Worm (Caenorhabditis elegans) whole organism, young adult: Measurements from ENCODE around the gene srw-62.

Experiments
- B0336.3 ChIP-seq: fragments of 200-800 bp; sonication (Bioruptor generic); IDR thresholded peaks from 2 replicates; pipeline ENCODE4 v1.3.6; 2022; ENCODE audit warnings: missing genetic modification characterization, missing compliant biosample characterization
- C17E4.6 ChIP-seq: fragments of 200-800 bp; sonication (Bioruptor generic); IDR thresholded peaks from 2 replicates; pipeline ENCODE4 v1.3.6; 2022; ENCODE audit warnings: missing genetic modification reagents, missing genetic modification characterization, missing compliant biosample characterization
- F10E7.11 ChIP-seq: sonication (generic microtip); optimal IDR thresholded peaks from 2 replicates; lab custom pipeline; 2017; ENCODE audit warnings: mild to moderate bottlenecking, missing genetic modification characterization, moderate library complexity, missing compliant biosample characterization
- F37B4.10 ChIP-seq: fragments of 200-800 bp; sonication (Bioruptor generic); IDR thresholded peaks from 2 replicates; pipeline ENCODE4 v1.3.6; 2022; ENCODE audit warnings: missing genetic modification characterization, missing compliant biosample characterization
- F39B2.1 ChIP-seq: fragments of 200-800 bp; sonication (Bioruptor generic); IDR thresholded peaks from 2 replicates; pipeline ENCODE4 v1.3.6; 2022; ENCODE audit warnings: missing genetic modification reagents, missing genetic modification characterization, missing compliant biosample characterization
- F57A8.1 ChIP-seq: fragments of 200-800 bp; sonication (Bioruptor generic); optimal IDR thresholded peaks from 2 replicates; lab custom pipeline; 2018; ENCODE audit warnings: mild to moderate bottlenecking, missing genetic modification characterization, moderate library complexity, missing compliant biosample characterization
- K12H6.12 ChIP-seq: fragments of 200-800 bp; sonication (Bioruptor generic); optimal IDR thresholded peaks from 2 replicates; lab custom pipeline; 2018; ENCODE audit warnings: mild to moderate bottlenecking, missing genetic modification characterization, missing compliant biosample characterization
- Y53F4B.3 ChIP-seq: fragments of 200-800 bp; sonication (Bioruptor generic); IDR thresholded peaks from 2 replicates; pipeline ENCODE4 v1.3.6; 2022; ENCODE audit warnings: missing genetic modification reagents, missing genetic modification characterization, missing compliant biosample characterization
- Y67H2A.10 ChIP-seq: fragments of 200-800 bp; sonication (Bioruptor generic); conservative IDR thresholded peaks from 2 replicates; pipeline ENCODE4 v1.3.6; 2022; ENCODE audit warnings: missing genetic modification reagents, missing genetic modification characterization, missing compliant biosample characterization
- Y95B8A.8 ChIP-seq: fragments of 200-800 bp; sonication (Bioruptor generic); IDR thresholded peaks from 2 replicates; pipeline ENCODE4 v1.3.6; 2022; ENCODE audit warnings: missing genetic modification reagents, missing genetic modification characterization, missing compliant biosample characterization
- ama-1 ChIP-seq, 3 experiments: fragments of 150-350 bp in 1 of 3; sonication (generic microtip) in 2 of 3; optimal IDR thresholded peaks; 2 replicates each; lab custom pipeline; 2014 to 2018; ENCODE audit warnings: missing biosample characterization in 2 of 3, missing genetic modification characterization in 2 of 3, missing genetic modification reagents in 2 of 3
- aptf-2 ChIP-seq: fragments of 200-800 bp; sonication (Bioruptor generic); conservative IDR thresholded peaks from 2 replicates; pipeline ENCODE4 v1.3.6; 2022; ENCODE audit warnings: missing genetic modification reagents, missing genetic modification characterization, missing compliant biosample characterization
- attf-6 ChIP-seq: fragments of 200-800 bp; sonication (Bioruptor generic); IDR thresholded peaks from 2 replicates; pipeline ENCODE4 v1.3.6; 2022; ENCODE audit warnings: missing genetic modification reagents, missing genetic modification characterization, missing compliant biosample characterization
- cebp-2 ChIP-seq: fragments of 200-800 bp; sonication (Bioruptor generic); IDR thresholded peaks from 2 replicates; pipeline ENCODE4 v1.3.6; 2022; ENCODE audit warnings: missing genetic modification characterization, missing compliant biosample characterization
- ceh-100 ChIP-seq: fragments of 200-800 bp; sonication (Bioruptor generic); IDR thresholded peaks from 2 replicates; pipeline ENCODE4 v1.3.6; 2022; ENCODE audit warnings: missing genetic modification reagents, missing genetic modification characterization, missing compliant biosample characterization
- ceh-40 ChIP-seq: fragments of 200-800 bp; sonication (Bioruptor generic); IDR thresholded peaks from 2 replicates; pipeline ENCODE4 v1.3.6; 2022; ENCODE audit warnings: missing genetic modification characterization, missing compliant biosample characterization
- ceh-79 ChIP-seq: sonication (generic microtip); optimal IDR thresholded peaks from 2 replicates; lab custom pipeline; 2017; ENCODE audit warnings: mild to moderate bottlenecking, missing genetic modification characterization, missing compliant biosample characterization
- egrh-3 ChIP-seq: fragments of 200-800 bp; sonication (Bioruptor generic); IDR thresholded peaks from 2 replicates; pipeline ENCODE4 v1.3.6; 2022; ENCODE audit warnings: missing genetic modification reagents, missing genetic modification characterization, missing compliant biosample characterization
- ets-4 ChIP-seq: fragments of 200-800 bp; sonication (Bioruptor generic); optimal IDR thresholded peaks from 2 replicates; lab custom pipeline; 2018; ENCODE audit warnings: mild to moderate bottlenecking, missing genetic modification characterization, missing compliant biosample characterization
- fkh-3 ChIP-seq: sonication (generic microtip); optimal IDR thresholded peaks from 2 replicates; lab custom pipeline; 2016; ENCODE audit warnings: mild to moderate bottlenecking, missing genetic modification characterization, missing compliant biosample characterization
- hrde-1 ChIP-seq: sonication (generic microtip); optimal IDR thresholded peaks from 2 replicates; lab custom pipeline; 2016; ENCODE audit warnings: missing genetic modification characterization, mild to moderate bottlenecking, missing compliant biosample characterization, moderate library complexity, missing genotype, missing genetic modification reagents, borderline replicate concordance
- let-526 ChIP-seq: fragments of 200-800 bp; sonication (Bioruptor generic); IDR thresholded peaks from 2 replicates; pipeline ENCODE4 v1.3.6; 2022; ENCODE audit warnings: missing genetic modification reagents, missing genetic modification characterization, missing compliant biosample characterization
- lin-40 ChIP-seq: sonication (generic microtip); optimal IDR thresholded peaks from 2 replicates; lab custom pipeline; 2016; ENCODE audit warnings: missing genetic modification characterization, mild to moderate bottlenecking, missing compliant biosample characterization, missing genotype, missing genetic modification reagents
- nhr-90 ChIP-seq: sonication (generic microtip); optimal IDR thresholded peaks from 2 replicates; lab custom pipeline; 2016; ENCODE audit warnings: missing genotype, mild to moderate bottlenecking, missing genetic modification characterization, missing compliant biosample characterization
- pbrm-1 ChIP-seq: fragments of 200-800 bp; sonication (Bioruptor generic); IDR thresholded peaks from 2 replicates; pipeline ENCODE4 v1.3.6; 2022; ENCODE audit warnings: missing genetic modification reagents, missing genetic modification characterization, missing compliant biosample characterization
- repo-1 ChIP-seq: sonication (generic microtip); optimal IDR thresholded peaks from 2 replicates; lab custom pipeline; 2017; ENCODE audit warnings: mild to moderate bottlenecking, missing genetic modification characterization, missing compliant biosample characterization
- rpc-1 ChIP-seq, 2 experiments: fragments of 150-350 bp in 1 of 2; sonication (generic microtip) in 1 of 2; optimal IDR thresholded peaks; 2 replicates each; lab custom pipeline; 2014 to 2018; ENCODE audit warnings: missing biosample characterization in 1 of 2, missing genetic modification characterization in 1 of 2, missing genetic modification reagents in 1 of 2, missing genotype in 1 of 2
- sdz-38 ChIP-seq: sonication (generic microtip); optimal IDR thresholded peaks from 2 replicates; lab custom pipeline; 2016; ENCODE audit warnings: missing genotype, missing genetic modification characterization, missing compliant biosample characterization
- snpc-1.3 ChIP-seq: sonication (generic microtip); optimal IDR thresholded peaks from 2 replicates; lab custom pipeline; 2017; ENCODE audit warnings: missing genetic modification characterization, mild to moderate bottlenecking, missing compliant biosample characterization, antibody characterized with exemption, moderate library complexity, missing genotype, missing genetic modification reagents; ENCODE audit not compliant: insufficient read depth
- snpc-3.4 ChIP-seq: sonication (generic microtip); optimal IDR thresholded peaks from 2 replicates; lab custom pipeline; 2017; ENCODE audit warnings: missing genetic modification characterization, mild to moderate bottlenecking, missing compliant biosample characterization, antibody characterized with exemption, moderate library complexity, missing genotype, missing genetic modification reagents
- tbx-9 ChIP-seq: sonication (generic microtip); optimal IDR thresholded peaks from 2 replicates; lab custom pipeline; 2016; ENCODE audit warnings: borderline replicate concordance, missing genetic modification characterization, inconsistent platforms, missing compliant biosample characterization
- unc-130 ChIP-seq: sonication (generic microtip); optimal IDR thresholded peaks from 2 replicates; lab custom pipeline; 2016; ENCODE audit warnings: missing genetic modification reagents, missing genetic modification characterization, missing compliant biosample characterization
- unc-62 ChIP-seq: fragments of 150-350 bp; optimal IDR thresholded peaks from 2 replicates; lab custom pipeline; 2014; ENCODE audit warnings: missing biosample characterization, missing genetic modification reagents, missing genetic modification characterization
- zfh-2 ChIP-seq: fragments of 200-800 bp; sonication (Bioruptor generic); conservative IDR thresholded peaks from 2 replicates; pipeline ENCODE4 v1.3.6; 2022; ENCODE audit warnings: missing genetic modification reagents, missing genetic modification characterization, missing compliant biosample characterization
- zim-3 ChIP-seq: sonication (generic microtip); optimal IDR thresholded peaks from 2 replicates; lab custom pipeline; 2017; ENCODE audit warnings: mild to moderate bottlenecking, missing genetic modification characterization, moderate library complexity, missing compliant biosample characterization
- ztf-28 ChIP-seq: fragments of 200-800 bp; sonication (Bioruptor generic); IDR thresholded peaks from 2 replicates; pipeline ENCODE4 v1.3.6; 2022; ENCODE audit warnings: missing genetic modification reagents, missing genetic modification characterization, missing compliant biosample characterization
- ztf-3 ChIP-seq: fragments of 200-800 bp; sonication (Bioruptor generic); optimal IDR thresholded peaks from 2 replicates; lab custom pipeline; 2018; ENCODE audit warnings: mild to moderate bottlenecking, missing genetic modification characterization, missing compliant biosample characterization

Gene srw-62

DNA sequence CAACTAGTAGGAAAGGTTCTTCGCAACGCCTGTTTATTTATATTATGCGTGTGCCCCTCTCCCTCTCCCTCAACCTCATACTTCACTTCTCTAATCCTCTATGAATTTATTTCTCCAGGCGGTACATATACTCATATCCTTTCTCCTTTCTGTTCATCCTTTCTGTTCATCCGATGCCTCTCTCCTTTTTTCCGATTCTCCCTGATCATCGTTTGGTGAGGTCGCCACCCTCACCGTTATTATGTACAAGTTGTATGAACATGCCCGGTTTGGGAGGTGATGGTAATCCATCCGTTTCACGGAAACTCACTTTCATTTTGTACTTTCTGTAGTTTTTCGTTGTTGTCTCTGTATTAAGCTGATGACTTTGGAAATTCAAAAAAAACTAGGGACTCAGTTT is 14.5 kb downstream of the srw-62 start:
- no peak for TF ChIP-seq fkh-3 (tag; lab: Kevin White, UChicago)
- no peak for TF ChIP-seq F39B2.1 (GFP tag; lab: Robert Waterston, UW)
- no peak for TF ChIP-seq unc-130 (GFP tag; lab: Kevin White, UChicago)
- TF ChIP-seq Y53F4B.3 (GFP tag; lab: Robert Waterston, UW): no peak
- TF ChIP-seq Y95B8A.8 (GFP tag; lab: Robert Waterston, UW): no peak
- no peak for TF ChIP-seq snpc-3.4 (tag; lab: Kevin White, UChicago)
- no peak for TF ChIP-seq ets-4
- no peak for TF ChIP-seq unc-62 (GFP tag; lab: Kevin White, UChicago)
- TF ChIP-seq C17E4.6 (GFP tag; lab: Robert Waterston, UW): no peak
- no peak for TF ChIP-seq F10E7.11 (tag; lab: Kevin White, UChicago)
- no peak for TF ChIP-seq zfh-2
- TF ChIP-seq ama-1 (optimal IDR thresholded peaks at IDR 0.05; lab: Kevin White, UChicago): no peak
- no peak for TF ChIP-seq ama-1 (GFP tag; optimal IDR thresholded peaks at IDR 0.05; lab: Kevin White, UChicago)

DNA sequence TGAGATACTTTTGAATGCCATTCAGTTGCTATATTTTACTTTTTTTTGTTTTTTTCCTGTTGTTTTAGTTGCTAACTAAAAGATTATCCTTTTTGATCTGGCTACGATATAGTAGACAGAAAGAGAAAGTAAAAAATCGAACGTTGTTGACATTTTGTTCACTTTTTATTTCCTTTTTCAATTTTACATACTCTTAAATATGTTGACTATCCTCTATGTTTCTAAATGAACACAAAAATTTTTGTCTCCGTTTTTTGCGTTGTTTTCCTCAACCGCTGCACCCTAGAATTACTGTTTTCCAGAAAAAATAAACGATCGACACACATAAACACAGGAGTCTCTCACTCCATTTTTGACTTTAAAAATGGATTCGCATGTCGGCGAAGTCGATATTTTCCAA is 16.8 kb downstream of the srw-62 start, which contains the start of gene klp-3:
Gene klp-3, plus strand, starts transcription at position 301 of the 400 bp plus-strand sequence.
- TF ChIP-seq lin-40: no peak
- TF ChIP-seq hrde-1: no peak
- TF ChIP-seq ztf-3: no peak
- TF ChIP-seq attf-6 (GFP tag; lab: Robert Waterston, UW): no peak
- no peak for TF ChIP-seq let-526 (GFP tag; lab: Robert Waterston, UW)
- no peak for TF ChIP-seq sdz-38
- no peak for TF ChIP-seq zim-3 (tag; lab: Kevin White, UChicago)
- no peak for TF ChIP-seq F37B4.10 (GFP tag; lab: Robert Waterston, UW)
- no peak for TF ChIP-seq rpc-1 (optimal IDR thresholded peaks at IDR 0.05; lab: Kevin White, UChicago)
- no peak for TF ChIP-seq rpc-1 (tag; optimal IDR thresholded peaks at IDR 0.05; lab: Kevin White, UChicago)
- TF ChIP-seq, all 124 proteins: peak for 0

DNA sequence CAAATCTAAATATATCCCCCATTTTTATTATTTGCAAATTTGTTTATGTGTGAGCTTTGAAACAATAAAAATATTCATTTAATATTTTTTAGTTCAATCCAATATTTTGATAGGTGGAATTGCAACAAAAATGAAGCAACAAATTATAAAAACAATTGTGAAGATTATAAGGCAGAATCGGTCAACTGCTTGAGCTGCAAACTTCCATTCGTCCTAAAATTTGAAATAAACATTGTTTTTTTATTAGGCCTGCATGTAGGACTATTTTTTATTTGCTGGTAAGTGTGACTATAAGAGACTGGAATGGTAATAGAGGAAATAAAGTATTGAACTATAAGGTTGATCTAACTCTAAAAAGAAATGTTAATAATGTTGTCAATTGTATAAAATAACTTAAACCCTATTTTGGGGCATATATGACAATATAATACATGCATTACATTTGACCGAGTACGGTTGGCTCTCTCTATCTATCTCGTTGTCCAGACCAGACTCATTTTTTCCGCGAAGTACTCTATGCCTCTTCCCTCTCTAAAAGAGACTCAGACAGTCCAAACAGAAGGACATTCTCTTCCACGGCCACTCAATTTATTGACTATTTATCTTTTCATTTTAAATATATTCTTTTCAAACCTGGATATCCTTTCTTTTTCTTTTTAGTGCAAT is 20.5 kb downstream of the srw-62 start, which contains the start of gene T09A5.4:
Gene T09A5.4, plus strand, starts transcription at position 616 of the 666 bp plus-strand sequence.
- TF ChIP-seq unc-62 (GFP tag; lab: Kevin White, UChicago) (no peak), F57A8.1 (no peak), ceh-40 (GFP tag; lab: Robert Waterston, UW) (no peak), aptf-2 (no peak), ztf-28 (GFP tag; lab: Robert Waterston, UW) (no peak), K12H6.12 (no peak), B0336.3 (GFP tag; lab: Robert Waterston, UW) (no peak), nhr-90 (tag; lab: Kevin White, UChicago) (no peak), ets-4 (no peak), Y67H2A.10 (GFP tag; lab: Robert Waterston, UW) (no peak)

DNA sequence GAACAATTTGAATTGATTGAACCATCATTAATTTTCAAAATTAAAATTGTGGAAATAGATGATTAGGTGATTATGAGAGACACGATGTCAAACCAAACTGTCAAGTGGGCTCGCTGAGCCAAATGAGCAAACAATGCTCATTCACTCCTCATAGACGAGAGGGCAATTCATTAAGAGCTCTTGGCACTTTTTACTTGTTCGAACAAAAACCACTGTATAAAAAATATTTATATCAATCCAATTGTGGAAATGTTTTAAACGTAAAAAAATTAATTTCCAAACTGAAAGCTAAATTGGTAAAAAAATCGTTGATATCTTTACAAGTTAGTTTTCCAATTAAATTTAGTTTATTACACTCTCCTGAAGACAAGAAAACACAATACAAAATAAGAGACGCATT is 24.5 kb downstream of the srw-62 start, which contains the start of gene acr-7:
Gene acr-7, minus strand, starts transcription at position 101 of the 400 bp plus-strand sequence.
- TF ChIP-seq cebp-2 (GFP tag; lab: Robert Waterston, UW) (no peak), egrh-3 (GFP tag; lab: Robert Waterston, UW) (no peak), tbx-9 (tag; lab: Kevin White, UChicago) (no peak), snpc-1.3 (tag; lab: Kevin White, UChicago) (no peak), repo-1 (no peak), pbrm-1 (no peak), ceh-100 (no peak), ceh-79 (tag; lab: Kevin White, UChicago) (no peak)
- TF ChIP-seq, all 124 proteins: peak for 0
